Worm (Caenorhabditis elegans) whole organism, L2 larva: ENCODE results near the gene affl-2.

Experiments
- C34F6.9 ChIP-seq: fragments of 150-350 bp; optimal IDR thresholded peaks from 2 replicates; lab custom pipeline; 2014; ENCODE audit warnings: missing biosample characterization, missing genetic modification characterization
- F13H6.1 ChIP-seq: sonication (generic microtip); optimal IDR thresholded peaks from 2 replicates; lab custom pipeline; 2016; ENCODE audit warnings: missing genetic modification characterization, missing compliant biosample characterization
- R02D3.7 ChIP-seq: fragments of 150-350 bp; optimal IDR thresholded peaks from 2 replicates; lab custom pipeline; 2014; ENCODE audit warnings: missing biosample characterization, missing genetic modification characterization
- Y55F3AM.14 ChIP-seq: fragments of 200-800 bp; sonication (Bioruptor generic); optimal IDR thresholded peaks from 2 replicates; lab custom pipeline; 2018; ENCODE audit warnings: mild to moderate bottlenecking, missing genetic modification characterization, missing compliant biosample characterization
- ZK546.5 ChIP-seq: sonication (generic microtip); optimal IDR thresholded peaks from 2 replicates; lab custom pipeline; 2017; ENCODE audit warnings: missing biosample characterization, missing genetic modification characterization
- alr-1 ChIP-seq: fragments of 150-350 bp; optimal IDR thresholded peaks from 2 replicates; lab custom pipeline; 2014; ENCODE audit warnings: missing biosample characterization, missing genetic modification characterization
- aly-2 ChIP-seq: fragments of 150-350 bp; optimal IDR thresholded peaks from 2 replicates; lab custom pipeline; 2014; ENCODE audit warnings: missing biosample characterization, missing genetic modification characterization
- ama-1 ChIP-seq: fragments of 150-350 bp; optimal IDR thresholded peaks from 2 replicates; lab custom pipeline; 2018; ENCODE audit warnings: inconsistent platforms
- blmp-1 ChIP-seq: sonication (generic microtip); optimal IDR thresholded peaks from 2 replicates; lab custom pipeline; 2017; ENCODE audit warnings: missing genetic modification characterization, mild to moderate bottlenecking, missing compliant biosample characterization, antibody characterized with exemption, moderate library complexity; ENCODE audit not compliant: insufficient read depth
- ceh-16 ChIP-seq: fragments of 150-350 bp; optimal IDR thresholded peaks from 2 replicates; lab custom pipeline; 2014; ENCODE audit warnings: missing biosample characterization, missing genetic modification characterization
- ceh-82 ChIP-seq: fragments of 150-350 bp; optimal IDR thresholded peaks from 2 replicates; lab custom pipeline; 2014; ENCODE audit warnings: missing biosample characterization, missing genetic modification characterization
- crh-2 ChIP-seq: sonication (generic microtip); optimal IDR thresholded peaks from 2 replicates; lab custom pipeline; 2017; ENCODE audit warnings: missing biosample characterization, missing genetic modification characterization
- elt-3 ChIP-seq: sonication (generic microtip); optimal IDR thresholded peaks from 2 replicates; lab custom pipeline; 2017; ENCODE audit warnings: missing biosample characterization, missing genetic modification characterization
- fos-1 ChIP-seq: fragments of 150-350 bp; optimal IDR thresholded peaks from 2 replicates; lab custom pipeline; 2014; ENCODE audit warnings: missing biosample characterization, missing genetic modification characterization
- gmeb-1 ChIP-seq: fragments of 150-350 bp; optimal IDR thresholded peaks from 2 replicates; lab custom pipeline; 2014; ENCODE audit warnings: missing biosample characterization, missing genetic modification characterization
- lin-13 ChIP-seq: fragments of 150-350 bp; optimal IDR thresholded peaks from 2 replicates; lab custom pipeline; 2014; ENCODE audit warnings: missing biosample characterization, missing genetic modification reagents, missing genetic modification characterization
- lsy-2 ChIP-seq, 2 experiments: fragments of 150-350 bp in 1 of 2; sonication (generic microtip) in 1 of 2; optimal IDR thresholded peaks; 2 replicates each; lab custom pipeline; 2014 to 2017; ENCODE audit warnings: missing biosample characterization in 2 of 2, missing genetic modification characterization in 2 of 2
- mab-5 ChIP-seq: fragments of 150-350 bp; optimal IDR thresholded peaks from 2 replicates; lab custom pipeline; 2014; ENCODE audit warnings: missing biosample characterization, missing genetic modification characterization
- mbf-1 ChIP-seq: sonication (generic microtip); optimal IDR thresholded peaks from 2 replicates; lab custom pipeline; 2017; ENCODE audit warnings: missing biosample characterization, missing genetic modification characterization
- nhr-10 ChIP-seq: sonication (generic microtip); optimal IDR thresholded peaks from 2 replicates; lab custom pipeline; 2017; ENCODE audit warnings: missing biosample characterization, missing genetic modification characterization
- nhr-11 ChIP-seq: fragments of 150-350 bp; optimal IDR thresholded peaks from 2 replicates; lab custom pipeline; 2014; ENCODE audit warnings: missing biosample characterization, missing genetic modification characterization
- nhr-129 ChIP-seq: fragments of 150-350 bp; optimal IDR thresholded peaks from 2 replicates; lab custom pipeline; 2014; ENCODE audit warnings: missing biosample characterization, missing genetic modification characterization
- nhr-21 ChIP-seq: fragments of 150-350 bp; optimal IDR thresholded peaks from 2 replicates; lab custom pipeline; 2014; ENCODE audit warnings: missing biosample characterization, missing genetic modification characterization
- nhr-237 ChIP-seq: fragments of 150-350 bp; optimal IDR thresholded peaks from 2 replicates; lab custom pipeline; 2014; ENCODE audit warnings: missing biosample characterization, missing genetic modification characterization
- nhr-25 ChIP-seq: fragments of 150-350 bp; sonication (generic microtip); optimal IDR thresholded peaks from 3 replicates; lab custom pipeline; 2014; ENCODE audit warnings: missing biosample characterization, missing genetic modification characterization
- nhr-6 ChIP-seq: fragments of 150-350 bp; optimal IDR thresholded peaks from 2 replicates; lab custom pipeline; 2014; ENCODE audit warnings: missing biosample characterization, missing genetic modification characterization
- nhr-77 ChIP-seq: fragments of 150-350 bp; optimal IDR thresholded peaks from 2 replicates; lab custom pipeline; 2014; ENCODE audit warnings: missing biosample characterization, missing genetic modification characterization
- peb-1 ChIP-seq: fragments of 150-350 bp; optimal IDR thresholded peaks from 2 replicates; lab custom pipeline; 2014; ENCODE audit warnings: missing biosample characterization, missing genetic modification characterization
- sem-4 ChIP-seq: fragments of 150-350 bp; optimal IDR thresholded peaks from 2 replicates; lab custom pipeline; 2014; ENCODE audit warnings: missing biosample characterization, missing genetic modification reagents, missing genetic modification characterization
- skn-1 ChIP-seq: sonication (generic microtip); optimal IDR thresholded peaks from 2 replicates; lab custom pipeline; 2017; ENCODE audit warnings: missing biosample characterization, missing genetic modification characterization
- sma-3 ChIP-seq: sonication (generic microtip); optimal IDR thresholded peaks from 2 replicates; lab custom pipeline; 2016; ENCODE audit warnings: missing genetic modification reagents, missing genetic modification characterization, missing compliant biosample characterization
- sma-9 ChIP-seq, 2 experiments: fragments of 150-350 bp in 1 of 2; sonication (generic microtip) in 1 of 2; optimal IDR thresholded peaks; 2 replicates each; lab custom pipeline; 2014 to 2016; ENCODE audit warnings: missing genetic modification characterization in 2 of 2, mild to moderate bottlenecking in 1 of 2, missing biosample characterization in 1 of 2, missing compliant biosample characterization in 1 of 2, missing genetic modification reagents in 1 of 2, moderate library complexity in 1 of 2
- snpc-4 ChIP-seq: fragments of 150-350 bp; optimal IDR thresholded peaks from 2 replicates; lab custom pipeline; 2014; ENCODE audit warnings: missing biosample characterization, missing genetic modification characterization
- unc-39 ChIP-seq: fragments of 150-350 bp; optimal IDR thresholded peaks from 2 replicates; lab custom pipeline; 2014; ENCODE audit warnings: missing biosample characterization, missing genetic modification characterization
- unc-55 ChIP-seq: fragments of 150-350 bp; sonication (generic microtip); optimal IDR thresholded peaks from 3 replicates; lab custom pipeline; 2014; ENCODE audit warnings: missing biosample characterization, missing genetic modification reagents, missing genetic modification characterization
- ztf-1 ChIP-seq: fragments of 200-800 bp; sonication (Bioruptor generic); conservative IDR thresholded peaks from 2 replicates; pipeline ENCODE4 v1.3.6; 2022; ENCODE audit warnings: missing genetic modification characterization, missing compliant biosample characterization
- ztf-11 ChIP-seq: sonication (generic microtip); optimal IDR thresholded peaks from 2 replicates; lab custom pipeline; 2017; ENCODE audit warnings: missing biosample characterization, missing genetic modification characterization

The affl-2 gene

DNA sequence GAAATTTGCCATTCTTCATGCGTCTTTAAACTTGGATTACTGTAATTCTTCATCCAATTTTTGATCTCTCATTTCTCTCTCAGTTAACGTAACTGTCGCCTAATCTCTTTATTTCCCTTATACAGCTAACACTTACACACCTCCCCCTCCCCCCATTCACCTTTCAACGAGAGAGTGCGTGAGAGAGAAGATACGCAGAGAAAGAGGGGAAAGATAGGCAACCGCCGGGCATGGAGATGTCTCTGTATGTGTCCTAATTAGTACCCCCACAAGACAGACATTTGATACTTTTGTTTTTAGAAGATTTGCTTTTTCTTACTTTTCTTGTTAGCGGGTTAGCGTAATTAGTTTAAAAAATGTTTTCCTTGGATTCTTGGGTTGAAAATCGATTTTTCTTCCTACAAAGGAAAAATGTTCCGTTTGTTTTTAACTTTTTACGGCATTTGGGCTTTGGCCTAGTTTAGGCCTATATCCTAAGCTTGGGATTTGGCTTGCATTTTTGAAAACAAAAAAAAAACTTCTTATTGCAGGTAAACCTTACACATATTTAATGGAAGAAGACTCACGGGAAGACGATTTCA, at the start of gene affl-2:
TSS of gene affl-2 (plus strand) at position 531 of the 581 bp plus-strand sequence.
- TF ChIP-seq R02D3.7 (tag; lab: Kevin White, UChicago) = no peak
- TF ChIP-seq sma-3 = peak; percentile 42
- TF ChIP-seq ceh-16 (tag; lab: Kevin White, UChicago) = no peak
- TF ChIP-seq elt-3 (tag; lab: Kevin White, UChicago) = no peak
- no peak for TF ChIP-seq unc-39 (tag; lab: Kevin White, UChicago)
- TF ChIP-seq ama-1 (lab: Kevin White, UChicago) = no peak
- peak; percentile 12 for TF ChIP-seq C34F6.9 (tag; lab: Kevin White, UChicago)
- peak; percentile 26 for TF ChIP-seq blmp-1 (tag; lab: Kevin White, UChicago)
- peak; percentile 15 for TF ChIP-seq crh-2
- TF ChIP-seq Y55F3AM.14 = no peak
- peak in 1 of 2 experiments; percentile 3 for TF ChIP-seq lsy-2 (tag; optimal IDR thresholded peaks at IDR 0.05; lab: Kevin White, UChicago)
- no peak for TF ChIP-seq sma-9 (GFP tag; optimal IDR thresholded peaks at IDR 0.05; lab: Kevin White, UChicago)
- TF ChIP-seq sma-9 (tag; optimal IDR thresholded peaks at IDR 0.05; lab: Kevin White, UChicago) = no peak
- no peak for TF ChIP-seq nhr-77
- no peak for TF ChIP-seq nhr-10 (tag; lab: Kevin White, UChicago)
- TF ChIP-seq ZK546.5 (tag; lab: Kevin White, UChicago) = no peak
- TF ChIP-seq peb-1 (tag; lab: Kevin White, UChicago) = no peak
- TF ChIP-seq mab-5 (tag; lab: Kevin White, UChicago) = no peak
- peak; percentile 24 for TF ChIP-seq fos-1 (tag; lab: Kevin White, UChicago)
- no peak for TF ChIP-seq F13H6.1
- no peak for TF ChIP-seq nhr-6 (tag; lab: Kevin White, UChicago)
- peak; percentile 12 for TF ChIP-seq lin-13 (GFP tag; lab: Kevin White, UChicago)
- peak; percentile 8 for TF ChIP-seq sem-4 (tag; lab: Kevin White, UChicago)
- peak; percentile 41 for TF ChIP-seq nhr-25 (tag; lab: Kevin White, UChicago)
- no peak for TF ChIP-seq nhr-129
- TF ChIP-seq ceh-82 (tag; lab: Kevin White, UChicago) = no peak
- TF ChIP-seq ztf-1 (GFP tag; lab: Robert Waterston, UW) = no peak
- no peak for TF ChIP-seq nhr-21
- no peak for TF ChIP-seq mbf-1 (tag; lab: Kevin White, UChicago)
- no peak for TF ChIP-seq nhr-11
- no peak for TF ChIP-seq nhr-237 (tag; lab: Kevin White, UChicago)
- no peak for TF ChIP-seq gmeb-1
- TF ChIP-seq, all 48 proteins: peak for 9

DNA sequence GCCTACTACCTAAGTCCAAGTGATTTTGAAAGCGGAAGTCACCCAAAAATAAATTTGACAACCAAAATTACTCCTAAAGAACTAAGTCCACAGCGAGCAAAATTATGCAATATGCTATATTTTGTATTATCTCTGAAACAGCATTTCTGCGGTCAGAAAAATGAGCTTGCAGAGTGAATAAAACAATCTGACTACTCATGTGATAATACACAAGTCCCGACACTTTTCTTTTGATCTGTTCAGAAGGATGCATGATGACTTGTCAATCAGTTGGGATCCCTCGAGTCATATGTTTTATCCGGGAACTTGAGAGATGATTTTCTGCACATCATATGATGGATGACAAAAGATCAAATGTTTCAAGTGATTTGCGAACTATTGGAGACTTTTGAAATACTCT, 49.6 kb upstream of the affl-2 start:
- TF ChIP-seq nhr-129 = peak; percentile 32
- no peak for TF ChIP-seq nhr-11
- TF ChIP-seq nhr-21 = no peak
- TF ChIP-seq snpc-4 (tag; lab: Kevin White, UChicago) = no peak
- no peak for TF ChIP-seq ztf-11
- TF ChIP-seq ceh-16 (tag; lab: Kevin White, UChicago) = no peak
- no peak for TF ChIP-seq ZK546.5 (tag; lab: Kevin White, UChicago)

DNA sequence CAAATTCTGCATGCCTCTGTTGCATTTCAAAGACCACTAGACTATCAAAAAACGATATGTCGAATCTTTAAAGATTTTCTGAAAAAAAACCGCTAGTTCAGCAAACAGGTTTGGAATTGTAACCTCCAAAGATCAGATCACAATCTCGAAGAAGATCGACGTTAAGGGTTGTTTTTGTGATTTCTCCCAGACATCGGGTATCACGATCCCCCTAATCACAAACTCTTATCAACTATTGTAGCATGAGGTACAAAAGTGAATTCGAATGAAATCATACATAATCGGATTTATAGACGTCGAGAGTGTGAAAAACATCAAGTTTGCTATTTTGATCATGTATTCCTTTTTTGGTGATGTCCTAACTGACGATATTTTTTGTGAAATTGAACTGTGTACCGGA, 33.8 kb upstream of the affl-2 start:
- TF ChIP-seq nhr-6 (tag; lab: Kevin White, UChicago) (no peak), nhr-21 (no peak), unc-55 (GFP tag; lab: Kevin White, UChicago) (no peak), ama-1 (lab: Kevin White, UChicago) (no peak), nhr-25 (tag; lab: Kevin White, UChicago) (no peak), skn-1 (tag; lab: Kevin White, UChicago) (no peak), ztf-1 (GFP tag; lab: Robert Waterston, UW) (no peak), alr-1 (tag; lab: Kevin White, UChicago) (no peak), nhr-237 (tag; lab: Kevin White, UChicago) (no peak), aly-2 (tag; lab: Kevin White, UChicago) (no peak), nhr-77 (no peak), peb-1 (tag; lab: Kevin White, UChicago) (no peak)
